Fruit fly (Drosophila melanogaster) whole organism, embryonic: ENCODE results near the gene CG4297.
A peak's percentile ranks its signal among the peaks of the same experiment; 100 is the strongest.

Experiments used
- ATbp ChIP-seq: fragments of 200-800 bp; sonication (Bioruptor generic); optimal IDR thresholded peaks from 2 replicates; lab custom pipeline; 2017; ENCODE audit warnings: missing biosample characterization, mild to moderate bottlenecking, missing genetic modification characterization, missing genetic modification reagents
- Bgb ChIP-seq: fragments of 200-800 bp; sonication (Bioruptor generic); IDR thresholded peaks from 2 replicates; pipeline ENCODE4 v1.3.6; 2022; ENCODE audit warnings: missing biosample characterization, missing genetic modification characterization; ENCODE audit not compliant: partially characterized antibody
- CG10321 ChIP-seq: fragments of 200-800 bp; sonication (Bioruptor generic); IDR thresholded peaks from 2 replicates; pipeline ENCODE4 v1.3.6; 2022; ENCODE audit warnings: missing biosample characterization, missing genetic modification characterization
- CG10366 ChIP-seq: fragments of 200-800 bp; sonication (Bioruptor generic); IDR thresholded peaks from 2 replicates; pipeline ENCODE4 v1.3.6; 2022; ENCODE audit warnings: missing biosample characterization, missing genetic modification characterization
- CG10959 ChIP-seq: fragments of 200-800 bp; sonication (Bioruptor generic); IDR thresholded peaks from 2 replicates; pipeline ENCODE4 v1.3.6; 2022; ENCODE audit warnings: missing biosample characterization, missing genetic modification characterization
- CG14710 ChIP-seq: fragments of 200-800 bp; sonication (Bioruptor generic); optimal IDR thresholded peaks from 3 replicates; lab custom pipeline; 2019; ENCODE audit warnings: missing biosample characterization, mild to moderate bottlenecking, missing genetic modification characterization, moderate library complexity
- CG17186 ChIP-seq: fragments of 200-800 bp; sonication (Bioruptor generic); optimal IDR thresholded peaks from 3 replicates; lab custom pipeline; 2017; ENCODE audit warnings: missing biosample characterization, missing genetic modification reagents, missing genetic modification characterization
- CG17359 ChIP-seq: fragments of 200-800 bp; sonication (Bioruptor generic); optimal IDR thresholded peaks from 3 replicates; lab custom pipeline; 2018; ENCODE audit warnings: missing biosample characterization, mild to moderate bottlenecking, missing genetic modification characterization, moderate library complexity
- CG2129 ChIP-seq: fragments of 200-800 bp; sonication (Bioruptor generic); IDR thresholded peaks from 2 replicates; pipeline ENCODE4 v1.3.6; 2022; ENCODE audit warnings: missing biosample characterization, missing genetic modification characterization; ENCODE audit not compliant: partially characterized antibody
- CG30431 ChIP-seq: fragments of 200-800 bp; sonication (Bioruptor generic); optimal IDR thresholded peaks from 2 replicates; lab custom pipeline; 2017; ENCODE audit warnings: missing biosample characterization, missing genetic modification characterization
- CG32532 ChIP-seq: fragments of 200-800 bp; sonication (Bioruptor generic); IDR thresholded peaks from 2 replicates; pipeline ENCODE4 v1.3.6; 2022; ENCODE audit warnings: missing biosample characterization, missing genetic modification characterization
- CG33213 ChIP-seq: fragments of 200-800 bp; sonication (Bioruptor generic); optimal IDR thresholded peaks from 3 replicates; lab custom pipeline; 2016; ENCODE audit warnings: missing biosample characterization, missing genetic modification characterization
- CG34376 ChIP-seq: fragments of 200-800 bp; sonication (Bioruptor generic); optimal IDR thresholded peaks from 2 replicates; lab custom pipeline; 2018; ENCODE audit warnings: missing biosample characterization, mild to moderate bottlenecking, missing genetic modification characterization
- CG42726 ChIP-seq: fragments of 200-800 bp; sonication (Bioruptor generic); IDR thresholded peaks from 2 replicates; pipeline ENCODE4 v1.3.6; 2022; ENCODE audit warnings: missing biosample characterization, missing genetic modification characterization; ENCODE audit not compliant: partially characterized antibody
- CG4404 ChIP-seq: fragments of 200-800 bp; sonication (Bioruptor generic); IDR thresholded peaks from 2 replicates; pipeline ENCODE4 v1.3.6; 2022; ENCODE audit warnings: missing biosample characterization, missing genetic modification characterization
- CG4707 ChIP-seq: fragments of 200-800 bp; sonication (Bioruptor generic); optimal IDR thresholded peaks from 2 replicates; lab custom pipeline; 2018; ENCODE audit warnings: missing biosample characterization, mild to moderate bottlenecking, missing genetic modification characterization, moderate library complexity
- CG8359 ChIP-seq: fragments of 200-800 bp; sonication (Bioruptor generic); optimal IDR thresholded peaks from 2 replicates; lab custom pipeline; 2017; ENCODE audit warnings: missing biosample characterization, mild to moderate bottlenecking, missing genetic modification characterization, borderline replicate concordance
- CG9437 ChIP-seq: fragments of 200-800 bp; sonication (Bioruptor generic); optimal IDR thresholded peaks from 2 replicates; lab custom pipeline; 2018; ENCODE audit warnings: missing biosample characterization, mild to moderate bottlenecking, missing genetic modification characterization
- CTCF ChIP-seq: fragments of 200-800 bp; sonication (Bioruptor generic); optimal IDR thresholded peaks from 2 replicates; lab custom pipeline; 2017; ENCODE audit warnings: missing biosample characterization, mild to moderate bottlenecking, missing genetic modification characterization, moderate library complexity
- Camta ChIP-seq: fragments of 200-800 bp; sonication (Bioruptor generic); optimal IDR thresholded peaks from 2 replicates; lab custom pipeline; 2016; ENCODE audit warnings: missing biosample characterization, missing genetic modification characterization
- CrebB ChIP-seq: fragments of 200-800 bp; sonication (Bioruptor generic); optimal IDR thresholded peaks from 3 replicates; lab custom pipeline; 2018; ENCODE audit warnings: missing biosample characterization, mild to moderate bottlenecking, missing genetic modification characterization
- Dp ChIP-seq: fragments of 200-800 bp; sonication (Bioruptor generic); optimal IDR thresholded peaks from 2 replicates; lab custom pipeline; 2018; ENCODE audit warnings: missing biosample characterization, mild to moderate bottlenecking, missing genetic modification characterization, moderate library complexity
- Ets65A ChIP-seq: fragments of 200-800 bp; sonication (Bioruptor generic); peaks from one replicate; lab custom pipeline; 2016; ENCODE audit warnings: missing biosample characterization, missing genetic modification characterization
- Ets97D ChIP-seq: fragments of 200-800 bp; sonication (Bioruptor generic); optimal IDR thresholded peaks from 3 replicates; lab custom pipeline; 2016; ENCODE audit warnings: missing biosample characterization, missing genetic modification characterization
- Fer1 ChIP-seq: fragments of 200-800 bp; sonication (Bioruptor generic); optimal IDR thresholded peaks from 2 replicates; lab custom pipeline; 2017; ENCODE audit warnings: missing biosample characterization, mild to moderate bottlenecking, missing genetic modification characterization
- Fer2 ChIP-seq: fragments of 200-800 bp; sonication (Bioruptor generic); optimal IDR thresholded peaks from 2 replicates; lab custom pipeline; 2018; ENCODE audit warnings: missing biosample characterization, mild to moderate bottlenecking, missing genetic modification characterization, moderate library complexity
- GATAe ChIP-seq: fragments of 200-800 bp; sonication (Bioruptor generic); conservative IDR thresholded peaks from 2 replicates; pipeline ENCODE4 v1.3.6; 2022; ENCODE audit warnings: missing biosample characterization, missing genetic modification characterization
- Gsc ChIP-seq: fragments of 200-800 bp; sonication (Bioruptor generic); IDR thresholded peaks from 2 replicates; pipeline ENCODE4 v1.3.6; 2022; ENCODE audit warnings: missing biosample characterization, missing genetic modification characterization
- HHEX ChIP-seq: fragments of 200-800 bp; sonication (Bioruptor generic); optimal IDR thresholded peaks from 3 replicates; lab custom pipeline; 2017; ENCODE audit warnings: missing biosample characterization, mild to moderate bottlenecking, missing genetic modification characterization, missing genetic modification reagents
- Hr3 ChIP-seq: fragments of 200-800 bp; sonication (Bioruptor generic); optimal IDR thresholded peaks from 3 replicates; lab custom pipeline; 2016; ENCODE audit warnings: missing biosample characterization, missing genetic modification characterization
- Mad ChIP-seq: fragments of 200-800 bp; sonication (Bioruptor generic); optimal IDR thresholded peaks from 2 replicates; lab custom pipeline; 2016; ENCODE audit warnings: missing biosample characterization, missing genetic modification characterization
- TFAM ChIP-seq: fragments of 200-800 bp; sonication (Bioruptor generic); optimal IDR thresholded peaks from 2 replicates; lab custom pipeline; 2017; ENCODE audit warnings: missing biosample characterization, missing genetic modification characterization, inconsistent platforms
- amos ChIP-seq: fragments of 200-800 bp; sonication (Bioruptor generic); IDR thresholded peaks from 2 replicates; pipeline ENCODE4 v1.3.6; 2022; ENCODE audit warnings: missing biosample characterization, missing genetic modification characterization; ENCODE audit not compliant: partially characterized antibody
- br ChIP-seq: fragments of >200 bp; optimal IDR thresholded peaks from 2 replicates; lab custom pipeline; 2017
- chm ChIP-seq: fragments of 200-800 bp; sonication (Bioruptor generic); IDR thresholded peaks from 2 replicates; pipeline ENCODE4 v1.3.6; 2022; ENCODE audit warnings: missing biosample characterization, missing genetic modification characterization
- danr ChIP-seq: fragments of 200-800 bp; sonication (Bioruptor generic); IDR thresholded peaks from 2 replicates; pipeline ENCODE4 v1.3.6; 2022; ENCODE audit warnings: missing biosample characterization, missing genetic modification characterization
- fd102C ChIP-seq: fragments of 200-800 bp; sonication (Bioruptor generic); optimal IDR thresholded peaks from 2 replicates; lab custom pipeline; 2018; ENCODE audit warnings: missing biosample characterization, mild to moderate bottlenecking, missing genetic modification characterization, moderate library complexity
- gcm2 ChIP-seq: fragments of 200-800 bp; sonication (Bioruptor generic); optimal IDR thresholded peaks from 2 replicates; lab custom pipeline; 2016; ENCODE audit warnings: missing biosample characterization, missing genetic modification characterization
- gsb-n ChIP-seq: fragments of 200-800 bp; sonication (Bioruptor generic); optimal IDR thresholded peaks from 3 replicates; lab custom pipeline; 2018; ENCODE audit warnings: missing biosample characterization, mild to moderate bottlenecking, missing genetic modification characterization
- nerfin-2 ChIP-seq: fragments of 200-800 bp; sonication (Bioruptor generic); IDR thresholded peaks from 2 replicates; pipeline ENCODE4 v1.3.6; 2022; ENCODE audit warnings: missing biosample characterization, missing genetic modification characterization; ENCODE audit not compliant: partially characterized antibody
- nmo ChIP-seq: fragments of 200-800 bp; sonication (Bioruptor generic); optimal IDR thresholded peaks from 2 replicates; lab custom pipeline; 2018; ENCODE audit warnings: missing biosample characterization, mild to moderate bottlenecking, missing genetic modification characterization, moderate library complexity
- otp ChIP-seq: fragments of 200-800 bp; sonication (Bioruptor generic); IDR thresholded peaks from 3 replicates; pipeline ENCODE4, ENCODE4 v1.3.6; 2022; ENCODE audit warnings: missing biosample characterization, missing genetic modification characterization
- pros ChIP-seq: fragments of 200-800 bp; sonication (Bioruptor generic); optimal IDR thresholded peaks from 3 replicates; lab custom pipeline; 2019; ENCODE audit warnings: missing biosample characterization, mild to moderate bottlenecking, missing genetic modification characterization, moderate library complexity
- salm ChIP-seq: fragments of 200-800 bp; sonication (Bioruptor generic); optimal IDR thresholded peaks from 2 replicates; lab custom pipeline; 2018; ENCODE audit warnings: missing biosample characterization, mild to moderate bottlenecking, missing genetic modification characterization
- sim ChIP-seq: fragments of 200-800 bp; sonication (Bioruptor generic); IDR thresholded peaks from 2 replicates; pipeline ENCODE4 v1.3.6; 2022; ENCODE audit warnings: missing biosample characterization, missing genetic modification characterization
- slbo ChIP-seq: fragments of 200-800 bp; sonication (Bioruptor generic); IDR thresholded peaks from 2 replicates; pipeline ENCODE4 v1.3.6; 2022; ENCODE audit warnings: missing biosample characterization, missing genetic modification characterization
- sug ChIP-seq: fragments of 200-800 bp; optimal IDR thresholded peaks from 2 replicates; lab custom pipeline; 2019; ENCODE audit warnings: missing biosample characterization, mild to moderate bottlenecking, missing genetic modification characterization, moderate library complexity
- tgo ChIP-seq: fragments of 200-800 bp; sonication (Bioruptor generic); IDR thresholded peaks from 3 replicates; pipeline ENCODE4 v1.3.6; 2022; ENCODE audit warnings: missing biosample characterization, missing genetic modification characterization
- tll ChIP-seq, 2 experiments: fragments of 200-800 bp in 1 of 2; fragments of >200 bp in 1 of 2; sonication (Bioruptor generic) in 1 of 2; optimal IDR thresholded peaks; 2 replicates each; lab custom pipeline; 2017 to 2019; ENCODE audit warnings: missing biosample characterization in 2 of 2, missing genetic modification characterization in 2 of 2, mild to moderate bottlenecking in 1 of 2, moderate library complexity in 1 of 2
- zen ChIP-seq: fragments of 200-800 bp; sonication (Bioruptor generic); optimal IDR thresholded peaks from 3 replicates; lab custom pipeline; 2018; ENCODE audit warnings: missing biosample characterization, mild to moderate bottlenecking, missing genetic modification characterization, moderate library complexity
- zfh1 ChIP-seq: fragments of 200-800 bp; sonication (Bioruptor generic); IDR thresholded peaks from 3 replicates; pipeline ENCODE4 v1.3.6; 2022; ENCODE audit warnings: missing biosample characterization, missing genetic modification characterization

Gene CG4297

dm6 chr2L:485825-486240, 13.8 kb upstream of the CG4297 start (continued):
- TF ChIP-seq CG34376 (GFP tag; lab: Kevin White, UChicago) (peak; percentile 94), Fer2 (tag; lab: Kevin White, UChicago) (peak; percentile 77), CrebB (tag; lab: Kevin White, UChicago) (peak; percentile 94), CG2129 (GFP tag; lab: Robert Waterston, UW) (no peak), tgo (GFP tag; lab: Robert Waterston, UW) (peak; percentile 69), GATAe (peak; percentile 65), Gsc (no peak), gcm2 (peak; percentile 74), CG10959 (GFP tag; lab: Robert Waterston, UW) (peak; percentile 70), Ets65A (GFP tag; lab: Kevin White, UChicago) (peak; percentile 91), pros (GFP tag; lab: Kevin White, UChicago) (peak; percentile 71), danr (GFP tag; lab: Robert Waterston, UW) (peak; percentile 53), nmo (GFP tag; lab: Kevin White, UChicago) (peak; percentile 26), Dp (GFP tag; lab: Kevin White, UChicago) (peak; percentile 9), slbo (GFP tag; lab: Robert Waterston, UW) (peak; percentile 60), br (lab: Kevin White, UChicago) (no peak), CG17186 (GFP tag; lab: Kevin White, UChicago) (peak; percentile 78), salm (peak; percentile 79), Hr3 (GFP tag; lab: Kevin White, UChicago) (peak; percentile 61), CTCF (GFP tag; lab: Kevin White, UChicago) (peak; percentile 53), sim (peak; percentile 91), CG42726 (no peak), tll (GFP tag; optimal IDR thresholded peaks at IDR 0.05; lab: Kevin White, UChicago) (peak in 1 of 2 experiments; percentile 37), otp (peak; percentile 94), fd102C (GFP tag; lab: Kevin White, UChicago) (peak; percentile 90), Ets97D (GFP tag; lab: Kevin White, UChicago) (peak; percentile 63), sug (peak; percentile 91), gsb-n (tag; lab: Kevin White, UChicago) (peak; percentile 86), CG17359 (tag; lab: Kevin White, UChicago) (peak; percentile 89), Camta (GFP tag; lab: Kevin White, UChicago) (peak; percentile 90), amos (GFP tag; lab: Robert Waterston, UW) (no peak), chm (peak; percentile 94), zfh1 (peak; percentile 90), CG8359 (GFP tag; lab: Kevin White, UChicago) (peak; percentile 84), CG14710 (tag; lab: Kevin White, UChicago) (peak; percentile 75), CG10366 (GFP tag; lab: Robert Waterston, UW) (peak; percentile 74), CG33213 (GFP tag; lab: Kevin White, UChicago) (peak; percentile 96), CG32532 (GFP tag; lab: Robert Waterston, UW) (peak; percentile 59; the same call in 1 of the 2 replicates), nerfin-2 (GFP tag; lab: Robert Waterston, UW) (no peak), CG10321 (peak; percentile 70), HHEX (GFP tag; lab: Kevin White, UChicago) (peak; percentile 93), zen (tag; lab: Kevin White, UChicago) (peak; percentile 40), Mad (GFP tag; lab: Kevin White, UChicago) (peak; percentile 88), Bgb (GFP tag; lab: Robert Waterston, UW) (no peak), ATbp (peak; percentile 99), TFAM (GFP tag; lab: Kevin White, UChicago) (peak; percentile 63), CG30431 (peak; percentile 41), CG4707 (peak; percentile 95), CG9437 (GFP tag; lab: Kevin White, UChicago) (peak; percentile 55), CG4404 (no peak), Fer1 (peak; percentile 95)
